Fruit fly (Drosophila melanogaster): ENCODE results near the gene Dad.

dm6 chr3R:17115668-17116067 lies 61.9 kb downstream of the Dad start:
- no peak for TF ChIP-seq Snoo (tag; optimal IDR thresholded peaks at IDR 0.05)
- TF ChIP-seq fd96Ca (GFP tag; IDR thresholded peaks at IDR 0.05) = no peak
- no peak for TF ChIP-seq EcR (GFP tag; optimal IDR thresholded peaks at IDR 0.05)
- TF ChIP-seq gl (tag; optimal IDR thresholded peaks at IDR 0.05) = no peak
- no peak for TF ChIP-seq CG8159 (tag; optimal IDR thresholded peaks at IDR 0.05)

Measured in whole organism, pupa.